Fruit fly (Drosophila melanogaster) whole organism, wandering third instar larva: ENCODE data around the gene sd.

ENCODE experiments used
- HLH106 ChIP-seq: fragments of 200-800 bp; optimal IDR thresholded peaks from 3 replicates; lab custom pipeline; 2019; ENCODE audit warnings: missing biosample characterization, mild to moderate bottlenecking, missing genetic modification characterization, moderate library complexity
- Jra ChIP-seq: sonication (Bioruptor generic); optimal IDR thresholded peaks from 2 replicates; lab custom pipeline; 2016; ENCODE audit warnings: missing biosample characterization, missing genetic modification characterization
- Myc ChIP-seq: fragments of >200 bp; optimal IDR thresholded peaks from 2 replicates; lab custom pipeline; 2017
- Rel ChIP-seq, 2 experiments: fragments of 200-800 bp; sonication (Bioruptor generic) in 1 of 2; optimal IDR thresholded peaks; 2 replicates in 1 of 2; 3 replicates in 1 of 2; lab custom pipeline; 2016 to 2019; ENCODE audit warnings: mild to moderate bottlenecking in 2 of 2, missing biosample characterization in 2 of 2, missing genetic modification characterization in 2 of 2, moderate library complexity in 1 of 2
- Vsx2 ChIP-seq: fragments of 200-300, 225-300 bp; sonication (Bioruptor generic); optimal IDR thresholded peaks from 2 replicates; lab custom pipeline; 2018; ENCODE audit warnings: missing biosample characterization, missing genetic modification characterization; ENCODE audit not compliant: partially characterized antibody
- dmrt93B ChIP-seq: fragments of 200-800 bp; sonication (Bioruptor generic); optimal IDR thresholded peaks from 2 replicates; lab custom pipeline; 2018; ENCODE audit warnings: missing biosample characterization, mild to moderate bottlenecking, missing genetic modification characterization
- fru ChIP-seq: fragments of 200-800 bp; sonication (Bioruptor generic); optimal IDR thresholded peaks from 3 replicates; lab custom pipeline; 2016; ENCODE audit warnings: missing biosample characterization, mild to moderate bottlenecking, missing genetic modification characterization
- pan ChIP-seq: fragments of >200 bp; optimal IDR thresholded peaks from 2 replicates; lab custom pipeline; 2017
- rgr ChIP-seq: fragments of 200-800 bp; sonication (Bioruptor generic); optimal IDR thresholded peaks from 3 replicates; lab custom pipeline; 2016; ENCODE audit warnings: missing biosample characterization, mild to moderate bottlenecking, missing genetic modification characterization

DNA sequence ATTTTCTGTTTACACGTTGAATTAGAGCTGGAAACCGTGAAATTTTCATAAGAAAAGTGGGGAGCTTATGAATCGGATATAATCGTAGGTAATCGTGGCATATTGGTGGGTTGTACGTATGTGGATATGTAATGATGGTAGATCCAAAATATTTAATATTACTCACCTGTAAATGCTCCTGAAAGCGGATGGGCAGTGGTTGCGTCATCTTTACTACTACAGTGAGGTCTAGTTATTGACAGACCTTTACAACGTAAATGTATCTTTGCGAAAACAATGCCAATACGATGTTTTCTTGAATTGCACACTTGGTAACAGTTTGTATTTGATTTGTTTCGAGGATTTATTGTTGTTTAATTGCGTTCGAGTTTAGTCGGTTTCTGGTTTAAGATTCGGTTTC is 29.8 kb downstream of the sd start:
- TF ChIP-seq Rel (GFP tag; optimal IDR thresholded peaks at IDR 0.05; lab: Kevin White, UChicago): no peak
- TF ChIP-seq Rel (tag; optimal IDR thresholded peaks at IDR 0.05; lab: Kevin White, UChicago): no peak
- no peak for TF ChIP-seq fru (GFP tag; lab: Kevin White, UChicago)
- no peak for TF ChIP-seq dmrt93B (GFP tag; lab: Kevin White, UChicago)
- TF ChIP-seq rgr (GFP tag; lab: Kevin White, UChicago): no peak
- no peak for TF ChIP-seq Jra
- no peak for TF ChIP-seq Vsx2
- TF ChIP-seq Myc (lab: Kevin White, UChicago): no peak
- no peak for TF ChIP-seq pan (lab: Kevin White, UChicago)
- TF ChIP-seq HLH106 (tag; lab: Kevin White, UChicago): no peak
